Fruit fly (Drosophila melanogaster) whole organism, prepupa: ENCODE measurements around the gene naz.

ENCODE experiments used
- Blimp-1 ChIP-seq: fragments of 200-800 bp; sonication (Bioruptor generic); optimal IDR thresholded peaks from 3 replicates; lab custom pipeline; 2017; ENCODE audit warnings: missing biosample characterization, missing genetic modification characterization, mild to moderate bottlenecking, moderate library complexity, missing genetic modification reagents
- CG10631 ChIP-seq: fragments of 200-800 bp; sonication (Bioruptor generic); optimal IDR thresholded peaks from 2 replicates; lab custom pipeline; 2016; ENCODE audit warnings: missing biosample characterization, missing genetic modification characterization
- CG11762 ChIP-seq: fragments of 200-800 bp; sonication (Bioruptor generic); optimal IDR thresholded peaks from 3 replicates; lab custom pipeline; 2016; ENCODE audit warnings: missing biosample characterization, missing genetic modification characterization; ENCODE audit not compliant: insufficient read depth
- CG11902 ChIP-seq: fragments of 200-800 bp; sonication (Bioruptor generic); optimal IDR thresholded peaks from 3 replicates; lab custom pipeline; 2016; ENCODE audit warnings: missing biosample characterization, missing genetic modification characterization
- CG15336 ChIP-seq: fragments of 200-800 bp; sonication (Bioruptor generic); IDR thresholded peaks from 2 replicates; pipeline ENCODE4 v1.3.6; 2022; ENCODE audit warnings: missing biosample characterization, missing genetic modification characterization
- CG1621 ChIP-seq: fragments of 200-800 bp; sonication (Bioruptor generic); optimal IDR thresholded peaks from 3 replicates; lab custom pipeline; 2018; ENCODE audit warnings: missing biosample characterization, mild to moderate bottlenecking, missing genetic modification characterization
- CG16779 ChIP-seq: fragments of 200-800 bp; sonication (Bioruptor generic); optimal IDR thresholded peaks from 3 replicates; lab custom pipeline; 2017; ENCODE audit warnings: missing biosample characterization, mild to moderate bottlenecking, missing genetic modification characterization
- CG31627 ChIP-seq: fragments of 200-800 bp; sonication (Bioruptor generic); optimal IDR thresholded peaks from 3 replicates; lab custom pipeline; 2016; ENCODE audit warnings: missing biosample characterization, missing genetic modification characterization
- CG32006 ChIP-seq: fragments of 200-800 bp; sonication (Bioruptor generic); optimal IDR thresholded peaks from 3 replicates; lab custom pipeline; 2017; ENCODE audit warnings: missing biosample characterization, mild to moderate bottlenecking, missing genetic modification characterization
- CG34406 ChIP-seq: fragments of 200-800 bp; sonication (Bioruptor generic); optimal IDR thresholded peaks from 3 replicates; lab custom pipeline; 2016; ENCODE audit warnings: missing biosample characterization, missing genetic modification characterization
- CG3919 ChIP-seq: fragments of 200-800 bp; sonication (Bioruptor generic); optimal IDR thresholded peaks from 3 replicates; lab custom pipeline; 2016; ENCODE audit warnings: missing biosample characterization, missing genetic modification characterization
- CG4318 ChIP-seq: fragments of 200-800 bp; sonication (Bioruptor generic); optimal IDR thresholded peaks from 3 replicates; lab custom pipeline; 2017; ENCODE audit warnings: missing biosample characterization, mild to moderate bottlenecking, missing genetic modification characterization
- CG6163 ChIP-seq: fragments of 200-800 bp; sonication (Bioruptor generic); IDR thresholded peaks from 3 replicates; pipeline ENCODE4 v1.3.6; 2022; ENCODE audit warnings: missing biosample characterization, missing genetic modification characterization
- CG6276 ChIP-seq: fragments of 200-800 bp; sonication (Bioruptor generic); optimal IDR thresholded peaks from 2 replicates; lab custom pipeline; 2017; ENCODE audit warnings: missing biosample characterization, mild to moderate bottlenecking, missing genetic modification characterization
- CG6808 ChIP-seq: fragments of 200-800 bp; sonication (Bioruptor generic); optimal IDR thresholded peaks from 3 replicates; lab custom pipeline; 2017; ENCODE audit warnings: missing biosample characterization, missing genetic modification characterization, mild to moderate bottlenecking, moderate library complexity, missing genetic modification reagents
- CG7368 ChIP-seq: fragments of 200-800 bp; sonication (Bioruptor generic); optimal IDR thresholded peaks from 3 replicates; lab custom pipeline; 2016; ENCODE audit warnings: missing biosample characterization, missing genetic modification characterization
- CG8119 ChIP-seq: fragments of 200-800 bp; sonication (Bioruptor generic); IDR thresholded peaks from 3 replicates; pipeline ENCODE4 v1.3.6; 2022; ENCODE audit warnings: missing biosample characterization, missing genetic modification characterization
- CG8319 ChIP-seq: fragments of 200-800 bp; sonication (Bioruptor generic); optimal IDR thresholded peaks from 3 replicates; lab custom pipeline; 2016; ENCODE audit warnings: missing biosample characterization, missing genetic modification characterization
- CG8632 ChIP-seq: fragments of 200-800 bp; sonication (Bioruptor generic); optimal IDR thresholded peaks from 3 replicates; lab custom pipeline; 2016; ENCODE audit warnings: missing biosample characterization, missing genetic modification characterization
- CG9139 ChIP-seq: fragments of 200-800 bp; sonication (Bioruptor generic); optimal IDR thresholded peaks from 3 replicates; lab custom pipeline; 2017; ENCODE audit warnings: missing biosample characterization, mild to moderate bottlenecking, missing genetic modification characterization
- Eip75B ChIP-seq: fragments of 200-800 bp; sonication (Bioruptor generic); optimal IDR thresholded peaks from 3 replicates; lab custom pipeline; 2016; ENCODE audit warnings: missing biosample characterization, missing genetic modification characterization
- Eip78C ChIP-seq: fragments of 200-800 bp; sonication (Bioruptor generic); peaks from one replicate; lab custom pipeline; 2016; ENCODE audit warnings: missing biosample characterization, missing genetic modification characterization
- Eip93F ChIP-seq: fragments of 200-800 bp; sonication (Bioruptor generic); optimal IDR thresholded peaks from 2 replicates; lab custom pipeline; 2016; ENCODE audit warnings: missing biosample characterization, mild to moderate bottlenecking, missing genetic modification characterization
- Gug ChIP-seq: fragments of 200-800 bp; sonication (Bioruptor generic); IDR thresholded peaks from 2 replicates; pipeline ENCODE4 v1.3.6; 2022; ENCODE audit warnings: missing biosample characterization, missing genetic modification characterization
- Hr39 ChIP-seq: fragments of 200-800 bp; sonication (Bioruptor generic); optimal IDR thresholded peaks from 2 replicates; lab custom pipeline; 2016; ENCODE audit warnings: missing biosample characterization, missing genetic modification characterization
- Hr4 ChIP-seq: fragments of 200-800 bp; sonication (Bioruptor generic); optimal IDR thresholded peaks from 3 replicates; lab custom pipeline; 2016; ENCODE audit warnings: missing biosample characterization, missing genetic modification characterization
- Lpt ChIP-seq: fragments of 200-800 bp; sonication (Bioruptor generic); optimal IDR thresholded peaks from 3 replicates; lab custom pipeline; 2016; ENCODE audit warnings: missing biosample characterization, missing genetic modification characterization
- Met ChIP-seq: fragments of 200-800 bp; sonication (Bioruptor generic); optimal IDR thresholded peaks from 3 replicates; lab custom pipeline; 2016; ENCODE audit warnings: missing biosample characterization, missing genetic modification characterization
- OdsH ChIP-seq: fragments of 200-800 bp; sonication (Bioruptor generic); optimal IDR thresholded peaks from 3 replicates; lab custom pipeline; 2016; ENCODE audit warnings: missing biosample characterization, missing genetic modification characterization
- Sox102F ChIP-seq: fragments of 200-800 bp; sonication (Bioruptor generic); optimal IDR thresholded peaks from 2 replicates; lab custom pipeline; 2016; ENCODE audit warnings: missing biosample characterization, mild to moderate bottlenecking, missing genetic modification characterization
- Sox14 ChIP-seq: fragments of 200-800 bp; sonication (Bioruptor generic); optimal IDR thresholded peaks from 3 replicates; lab custom pipeline; 2016; ENCODE audit warnings: missing biosample characterization, missing genetic modification characterization
- Sox15 ChIP-seq: fragments of 200-800 bp; sonication (Bioruptor generic); optimal IDR thresholded peaks from 3 replicates; lab custom pipeline; 2016; ENCODE audit warnings: missing biosample characterization, missing genetic modification characterization
- achi ChIP-seq: fragments of 200-800 bp; sonication (Bioruptor generic); optimal IDR thresholded peaks from 3 replicates; lab custom pipeline; 2016; ENCODE audit warnings: missing biosample characterization, missing genetic modification characterization
- cyc ChIP-seq: fragments of 200-800 bp; sonication (Bioruptor generic); optimal IDR thresholded peaks from 3 replicates; lab custom pipeline; 2016; ENCODE audit warnings: missing biosample characterization, missing genetic modification characterization
- eg ChIP-seq: fragments of 200-800 bp; sonication (Bioruptor generic); IDR thresholded peaks from 3 replicates; pipeline ENCODE4 v1.3.6; 2022; ENCODE audit warnings: missing biosample characterization, missing genetic modification characterization
- esn ChIP-seq: fragments of 200-800 bp; sonication (Bioruptor generic); optimal IDR thresholded peaks from 2 replicates; lab custom pipeline; 2016; ENCODE audit warnings: missing biosample characterization, mild to moderate bottlenecking, missing genetic modification characterization, moderate library complexity
- fd59A ChIP-seq: fragments of 200-800 bp; sonication (Bioruptor generic); optimal IDR thresholded peaks from 2 replicates; lab custom pipeline; 2017; ENCODE audit warnings: missing biosample characterization, mild to moderate bottlenecking, missing genetic modification characterization, missing genetic modification reagents
- fd85E ChIP-seq: fragments of 200-800 bp; sonication (Bioruptor generic); optimal IDR thresholded peaks from 3 replicates; lab custom pipeline; 2016; ENCODE audit warnings: missing biosample characterization, missing genetic modification characterization
- fkh ChIP-seq: fragments of 200-800 bp; sonication (Bioruptor generic); optimal IDR thresholded peaks from 3 replicates; lab custom pipeline; 2017; ENCODE audit warnings: missing biosample characterization, mild to moderate bottlenecking, missing genetic modification characterization, moderate library complexity
- net ChIP-seq: fragments of 200-800 bp; sonication (Bioruptor generic); optimal IDR thresholded peaks from 3 replicates; lab custom pipeline; 2016; ENCODE audit warnings: missing biosample characterization, missing genetic modification characterization
- pdm3 ChIP-seq: fragments of 200-800 bp; sonication (Bioruptor generic); optimal IDR thresholded peaks from 3 replicates; lab custom pipeline; 2016; ENCODE audit warnings: missing biosample characterization, missing genetic modification characterization
- ss ChIP-seq, 2 experiments: fragments of 200-800 bp; sonication (Bioruptor generic); optimal IDR thresholded peaks; 2 replicates in 1 of 2; 3 replicates in 1 of 2; lab custom pipeline; 2017 to 2018; ENCODE audit warnings: mild to moderate bottlenecking in 2 of 2, missing biosample characterization in 2 of 2, missing genetic modification characterization in 2 of 2, moderate library complexity in 1 of 2
- svp ChIP-seq: fragments of 200-800 bp; sonication (Bioruptor generic); peaks from one replicate; lab custom pipeline; 2016; ENCODE audit warnings: missing biosample characterization, missing genetic modification characterization
- topi ChIP-seq: fragments of 200-800 bp; sonication (Bioruptor generic); optimal IDR thresholded peaks from 3 replicates; lab custom pipeline; 2016; ENCODE audit warnings: missing biosample characterization, missing genetic modification characterization
- vri ChIP-seq: fragments of 200-800 bp; sonication (Bioruptor generic); optimal IDR thresholded peaks from 3 replicates; lab custom pipeline; 2016; ENCODE audit warnings: missing biosample characterization, mild to moderate bottlenecking, missing genetic modification characterization

Gene naz

dm6 chr3R:18298900-18299321 is 29.8 kb downstream of the naz start, which contains the start of gene Dlc90F (continued):
- TF ChIP-seq CG8119 (GFP tag; lab: Robert Waterston, UW) (peak; percentile 50; the same call in 2 of the 3 replicates), esn (peak; percentile 71), CG4318 (GFP tag; lab: Kevin White, UChicago) (peak; percentile 45), Eip75B (GFP tag; lab: Kevin White, UChicago) (no peak), CG8319 (peak; percentile 18), CG6163 (GFP tag; lab: Robert Waterston, UW) (peak; percentile 81), Met (GFP tag; lab: Kevin White, UChicago) (no peak), CG6808 (GFP tag; lab: Kevin White, UChicago) (no peak)

dm6 chr3R:18298298-18298899 is 30.3 kb downstream of the naz start:
- TF ChIP-seq Eip78C (peak; percentile 83), topi (GFP tag; lab: Kevin White, UChicago) (peak; percentile 17), fkh (GFP tag; lab: Kevin White, UChicago) (peak; percentile 41), fd59A (GFP tag; lab: Kevin White, UChicago) (no peak), esn (peak; percentile 18), ss (GFP tag; optimal IDR thresholded peaks at IDR 0.05; lab: Kevin White, UChicago) (peak; percentile 56 to 72), pdm3 (GFP tag; lab: Kevin White, UChicago) (peak; percentile 5), Hr4 (GFP tag; lab: Kevin White, UChicago) (peak; percentile 12), Sox14 (GFP tag; lab: Kevin White, UChicago) (peak; percentile 38), Hr39 (GFP tag; lab: Kevin White, UChicago) (peak; percentile 37), Eip75B (GFP tag; lab: Kevin White, UChicago) (no peak), vri (GFP tag; lab: Kevin White, UChicago) (peak; percentile 51), achi (GFP tag; lab: Kevin White, UChicago) (peak; percentile 19), svp (GFP tag; lab: Kevin White, UChicago) (peak; percentile 70), Lpt (GFP tag; lab: Kevin White, UChicago) (peak; percentile 50), Sox102F (GFP tag; lab: Kevin White, UChicago) (no peak), CG10631 (GFP tag; lab: Kevin White, UChicago) (no peak), CG11762 (no peak), CG8119 (GFP tag; lab: Robert Waterston, UW) (peak; percentile 57), CG16779 (tag; lab: Kevin White, UChicago) (peak; percentile 28), fd85E (GFP tag; lab: Kevin White, UChicago) (no peak), CG11902 (no peak), CG9139 (GFP tag; lab: Kevin White, UChicago) (peak; percentile 36), CG32006 (GFP tag; lab: Kevin White, UChicago) (peak; percentile 20), Blimp-1 (GFP tag; lab: Kevin White, UChicago) (no peak), eg (GFP tag; lab: Robert Waterston, UW) (peak; percentile 66), Eip93F (GFP tag; lab: Kevin White, UChicago) (no peak), CG7368 (GFP tag; lab: Kevin White, UChicago) (no peak), CG34406 (GFP tag; lab: Kevin White, UChicago) (peak; percentile 23), Met (GFP tag; lab: Kevin White, UChicago) (no peak), cyc (GFP tag; lab: Kevin White, UChicago) (peak; percentile 12), CG31627 (GFP tag; lab: Kevin White, UChicago) (no peak), OdsH (GFP tag; lab: Kevin White, UChicago) (peak; percentile 25), CG6163 (GFP tag; lab: Robert Waterston, UW) (peak; percentile 80), CG15336 (GFP tag; lab: Robert Waterston, UW) (peak; percentile 56), Gug (GFP tag; lab: Robert Waterston, UW) (peak; percentile 45), CG3919 (GFP tag; lab: Kevin White, UChicago) (peak; percentile 38), Sox15 (GFP tag; lab: Kevin White, UChicago) (no peak), CG6276 (GFP tag; lab: Kevin White, UChicago) (peak; percentile 46), net (GFP tag; lab: Kevin White, UChicago) (peak; percentile 21), CG8632 (peak; percentile 13), CG1621 (tag; lab: Kevin White, UChicago) (no peak)
